Fruit fly (Drosophila melanogaster) whole organism, embryonic: ENCODE results near the gene CG34179.

Experiments used
- CG10431 ChIP-seq: fragments of 200-800 bp; sonication (Bioruptor generic); optimal IDR thresholded peaks from 3 replicates; lab custom pipeline; 2018; ENCODE audit warnings: missing biosample characterization, mild to moderate bottlenecking, missing genetic modification characterization
- CG11456 ChIP-seq: fragments of 200-800 bp; sonication (Bioruptor generic); IDR thresholded peaks from 3 replicates; pipeline ENCODE4 v1.3.6; 2022; ENCODE audit warnings: missing biosample characterization, missing genetic modification characterization
- CG12219 ChIP-seq: fragments of 200-800 bp; sonication (Bioruptor generic); optimal IDR thresholded peaks from 3 replicates; lab custom pipeline; 2018; ENCODE audit warnings: missing biosample characterization, mild to moderate bottlenecking, missing genetic modification characterization
- CG12299 ChIP-seq: fragments of 200-800 bp; sonication (Bioruptor generic); optimal IDR thresholded peaks from 2 replicates; lab custom pipeline; 2018; ENCODE audit warnings: missing biosample characterization, mild to moderate bottlenecking, missing genetic modification characterization
- CG14710 ChIP-seq: fragments of 200-800 bp; sonication (Bioruptor generic); optimal IDR thresholded peaks from 3 replicates; lab custom pipeline; 2019; ENCODE audit warnings: missing biosample characterization, mild to moderate bottlenecking, missing genetic modification characterization, moderate library complexity
- CG1529 ChIP-seq: fragments of 200-800 bp; sonication (Bioruptor generic); optimal IDR thresholded peaks from 3 replicates; lab custom pipeline; 2018; ENCODE audit warnings: missing biosample characterization, missing genetic modification characterization
- CG17385 ChIP-seq: fragments of 200-800 bp; sonication (Bioruptor generic); optimal IDR thresholded peaks from 3 replicates; lab custom pipeline; 2018; ENCODE audit warnings: missing biosample characterization, mild to moderate bottlenecking, missing genetic modification characterization
- CG17829 ChIP-seq: fragments of 200-800 bp; optimal IDR thresholded peaks from 2 replicates; lab custom pipeline; 2019; ENCODE audit warnings: missing biosample characterization, mild to moderate bottlenecking, missing genetic modification characterization, moderate library complexity
- CG1832 ChIP-seq: fragments of 200-800 bp; sonication (Bioruptor generic); optimal IDR thresholded peaks from 2 replicates; lab custom pipeline; 2017; ENCODE audit warnings: missing biosample characterization, mild to moderate bottlenecking, missing genetic modification characterization, inconsistent platforms
- CG2120 ChIP-seq: fragments of 200-800 bp; sonication (Bioruptor generic); optimal IDR thresholded peaks from 3 replicates; lab custom pipeline; 2016; ENCODE audit warnings: missing biosample characterization, missing genetic modification characterization
- CG31388 ChIP-seq: fragments of 200-800 bp; sonication (Bioruptor generic); optimal IDR thresholded peaks from 2 replicates; lab custom pipeline; 2016; ENCODE audit warnings: missing biosample characterization, missing genetic modification characterization
- CG3847 ChIP-seq: fragments of 200-800 bp; sonication (Bioruptor generic); IDR thresholded peaks from 2 replicates; pipeline ENCODE4 v1.3.6; 2022; ENCODE audit warnings: missing biosample characterization, missing genetic modification characterization
- CG4282 ChIP-seq: fragments of 200-800 bp; sonication (Bioruptor generic); optimal IDR thresholded peaks from 2 replicates; lab custom pipeline; 2016; ENCODE audit warnings: missing biosample characterization, missing genetic modification characterization
- CG5953 ChIP-seq: fragments of 200-800 bp; sonication (Bioruptor generic); IDR thresholded peaks from 2 replicates; pipeline ENCODE4 v1.3.6; 2022; ENCODE audit warnings: missing biosample characterization, missing genetic modification characterization
- CG6654 ChIP-seq: fragments of 200-800 bp; sonication (Bioruptor generic); optimal IDR thresholded peaks from 2 replicates; lab custom pipeline; 2017; ENCODE audit warnings: missing biosample characterization, mild to moderate bottlenecking, missing genetic modification characterization
- CG7372 ChIP-seq: fragments of 200-800 bp; sonication (Bioruptor generic); IDR thresholded peaks from 2 replicates; pipeline ENCODE4 v1.3.6; 2022; ENCODE audit warnings: missing biosample characterization, missing genetic modification characterization
- CG7928 ChIP-seq: fragments of 200-800 bp; sonication (Bioruptor generic); optimal IDR thresholded peaks from 2 replicates; lab custom pipeline; 2017; ENCODE audit warnings: missing biosample characterization, mild to moderate bottlenecking, missing genetic modification characterization
- CG8924 ChIP-seq: fragments of 200-800 bp; optimal IDR thresholded peaks from 3 replicates; lab custom pipeline; 2019; ENCODE audit warnings: missing biosample characterization, mild to moderate bottlenecking, missing genetic modification characterization, moderate library complexity
- CG8944 ChIP-seq: fragments of 200-800 bp; sonication (Bioruptor generic); optimal IDR thresholded peaks from 3 replicates; lab custom pipeline; 2016; ENCODE audit warnings: missing biosample characterization, missing genetic modification characterization
- CG9609 ChIP-seq: fragments of 200-800 bp; sonication (Bioruptor generic); optimal IDR thresholded peaks from 3 replicates; lab custom pipeline; 2016; ENCODE audit warnings: missing biosample characterization, missing genetic modification characterization
- CG9817 ChIP-seq: fragments of 200-800 bp; sonication (Bioruptor generic); optimal IDR thresholded peaks from 2 replicates; lab custom pipeline; 2018; ENCODE audit warnings: missing biosample characterization, mild to moderate bottlenecking, missing genetic modification characterization, moderate library complexity
- CoRest ChIP-seq: fragments of 200-800 bp; sonication (Bioruptor generic); optimal IDR thresholded peaks from 3 replicates; lab custom pipeline; 2018; ENCODE audit warnings: missing biosample characterization, mild to moderate bottlenecking, missing genetic modification characterization, moderate library complexity
- Dad ChIP-seq: fragments of 200-800 bp; sonication (Bioruptor generic); optimal IDR thresholded peaks from 3 replicates; lab custom pipeline; 2016; ENCODE audit warnings: missing biosample characterization, missing genetic modification characterization
- Fer1 ChIP-seq: fragments of 200-800 bp; sonication (Bioruptor generic); optimal IDR thresholded peaks from 2 replicates; lab custom pipeline; 2017; ENCODE audit warnings: missing biosample characterization, mild to moderate bottlenecking, missing genetic modification characterization
- Hmx ChIP-seq: fragments of 200-800 bp; sonication (Bioruptor generic); optimal IDR thresholded peaks from 2 replicates; lab custom pipeline; 2016; ENCODE audit warnings: missing biosample characterization, missing genetic modification characterization
- Hr51 ChIP-seq, 2 experiments: fragments of 200-800 bp; sonication (Bioruptor generic); optimal IDR thresholded peaks; 2 replicates in 1 of 2; 3 replicates in 1 of 2; lab custom pipeline; 2016 to 2018; ENCODE audit warnings: missing biosample characterization in 2 of 2, missing genetic modification characterization in 2 of 2, mild to moderate bottlenecking in 1 of 2, moderate library complexity in 1 of 2
- Lim3 ChIP-seq: fragments of 200-800 bp; sonication (Bioruptor generic); IDR thresholded peaks from 2 replicates; pipeline ENCODE4 v1.3.6; 2022; ENCODE audit warnings: missing biosample characterization, missing genetic modification characterization
- MESR4 ChIP-seq: fragments of 200-800 bp; sonication (Bioruptor generic); optimal IDR thresholded peaks from 2 replicates; lab custom pipeline; 2018; ENCODE audit warnings: missing biosample characterization, mild to moderate bottlenecking, missing genetic modification characterization, moderate library complexity
- Mrtf ChIP-seq: fragments of 200-800 bp; sonication (Bioruptor generic); IDR thresholded peaks from 3 replicates; pipeline ENCODE4 v1.3.6; 2022; ENCODE audit warnings: missing biosample characterization, missing genetic modification characterization
- Neu2 ChIP-seq: fragments of 200-800 bp; sonication (Bioruptor generic); optimal IDR thresholded peaks from 3 replicates; lab custom pipeline; 2016; ENCODE audit warnings: missing biosample characterization, missing genetic modification characterization, borderline replicate concordance
- Xrp1 ChIP-seq: fragments of 200-800 bp; sonication (Bioruptor generic); IDR thresholded peaks from 2 replicates; pipeline ENCODE4 v1.3.6; 2022; ENCODE audit warnings: missing biosample characterization, missing genetic modification characterization
- ac ChIP-seq: fragments of 200-800 bp; sonication (Bioruptor generic); optimal IDR thresholded peaks from 3 replicates; lab custom pipeline; 2017; ENCODE audit warnings: missing biosample characterization, mild to moderate bottlenecking, missing genetic modification characterization
- aop ChIP-seq: fragments of 200-800 bp; sonication (Bioruptor generic); IDR thresholded peaks from 2 replicates; pipeline ENCODE4 v1.3.6; 2022; ENCODE audit warnings: missing biosample characterization, missing genetic modification characterization
- ap ChIP-seq: fragments of 200-800 bp; sonication (Bioruptor generic); IDR thresholded peaks from 2 replicates; pipeline ENCODE4 v1.3.6; 2022; ENCODE audit warnings: missing biosample characterization, missing genetic modification characterization
- br ChIP-seq: fragments of >200 bp; optimal IDR thresholded peaks from 2 replicates; lab custom pipeline; 2017
- disco-r ChIP-seq: fragments of 200-800 bp; sonication (Bioruptor generic); optimal IDR thresholded peaks from 2 replicates; lab custom pipeline; 2016; ENCODE audit warnings: missing biosample characterization, missing genetic modification characterization
- emc ChIP-seq: fragments of 200-800 bp; sonication (Bioruptor generic); optimal IDR thresholded peaks from 2 replicates; lab custom pipeline; 2016; ENCODE audit warnings: missing biosample characterization, missing genetic modification characterization
- ems ChIP-seq: fragments of 200-800 bp; sonication (Bioruptor generic); optimal IDR thresholded peaks from 3 replicates; lab custom pipeline; 2016; ENCODE audit warnings: missing biosample characterization, missing genetic modification characterization
- gcm2 ChIP-seq: fragments of 200-800 bp; sonication (Bioruptor generic); optimal IDR thresholded peaks from 2 replicates; lab custom pipeline; 2016; ENCODE audit warnings: missing biosample characterization, missing genetic modification characterization
- lbe ChIP-seq: fragments of 200-800 bp; sonication (Bioruptor generic); optimal IDR thresholded peaks from 2 replicates; lab custom pipeline; 2016; ENCODE audit warnings: missing biosample characterization, mild to moderate bottlenecking, missing genetic modification characterization
- mam ChIP-seq: fragments of 200-800 bp; sonication (Bioruptor generic); optimal IDR thresholded peaks from 3 replicates; lab custom pipeline; 2016; ENCODE audit warnings: missing biosample characterization, missing genetic modification characterization
- nau ChIP-seq: fragments of 200-800 bp; sonication (Bioruptor generic); optimal IDR thresholded peaks from 3 replicates; lab custom pipeline; 2017; ENCODE audit warnings: missing biosample characterization, mild to moderate bottlenecking, missing genetic modification characterization, missing genetic modification reagents
- odd ChIP-seq: fragments of 200-800 bp; sonication (Bioruptor generic); optimal IDR thresholded peaks from 2 replicates; lab custom pipeline; 2017; ENCODE audit warnings: missing biosample characterization, mild to moderate bottlenecking, missing genetic modification characterization
- onecut ChIP-seq: fragments of 200-800 bp; sonication (Bioruptor generic); IDR thresholded peaks from 2 replicates; pipeline ENCODE4 v1.3.6; 2022; ENCODE audit warnings: missing biosample characterization, missing genetic modification characterization
- phol ChIP-seq: fragments of 200-800 bp; sonication (Bioruptor generic); optimal IDR thresholded peaks from 3 replicates; lab custom pipeline; 2018; ENCODE audit warnings: missing biosample characterization, mild to moderate bottlenecking, missing genetic modification characterization, moderate library complexity
- psq ChIP-seq: fragments of 200-800 bp; sonication (Bioruptor generic); optimal IDR thresholded peaks from 2 replicates; lab custom pipeline; 2017; ENCODE audit warnings: missing biosample characterization, missing genetic modification characterization
- pum ChIP-seq: fragments of 200-800 bp; sonication (Bioruptor generic); optimal IDR thresholded peaks from 2 replicates; lab custom pipeline; 2016; ENCODE audit warnings: missing biosample characterization, missing genetic modification characterization
- sisA ChIP-seq: fragments of 200-800 bp; sonication (Bioruptor generic); IDR thresholded peaks from 2 replicates; pipeline ENCODE4 v1.3.6; 2022; ENCODE audit warnings: missing biosample characterization, missing genetic modification characterization
- sug ChIP-seq: fragments of 200-800 bp; optimal IDR thresholded peaks from 2 replicates; lab custom pipeline; 2019; ENCODE audit warnings: missing biosample characterization, mild to moderate bottlenecking, missing genetic modification characterization, moderate library complexity
- tup ChIP-seq: fragments of 200-800 bp; sonication (Bioruptor generic); optimal IDR thresholded peaks from 2 replicates; lab custom pipeline; 2016; ENCODE audit warnings: missing biosample characterization, mild to moderate bottlenecking, missing genetic modification characterization, moderate library complexity

Gene CG34179

dm6 chr2L:6045972-6046718 lies 2.4 kb downstream of the CG34179 start, which contains the start of gene Pfas (continued):
- 0 out of 2 replicates have a peak, but pooled peaks have one; percentile 53 for TF ChIP-seq Xrp1 (GFP tag; lab: Robert Waterston, UW)
- peak; percentile 41 for TF ChIP-seq ems (GFP tag; lab: Kevin White, UChicago)
- peak; percentile 25 for TF ChIP-seq MESR4
- TF ChIP-seq Neu2: no peak
- TF ChIP-seq CG8944 (GFP tag; lab: Kevin White, UChicago): peak; percentile 37
- TF ChIP-seq CG7928: peak; percentile 10
- no peak for TF ChIP-seq psq (GFP tag; lab: Kevin White, UChicago)
- TF ChIP-seq CG8924 (tag; lab: Kevin White, UChicago): peak; percentile 36
- no peak for TF ChIP-seq Mrtf (GFP tag; lab: Robert Waterston, UW)
- TF ChIP-seq CG17385 (GFP tag; lab: Kevin White, UChicago): peak; percentile 26
- peak; percentile 35 for TF ChIP-seq lbe (GFP tag; lab: Kevin White, UChicago)
- TF ChIP-seq CG1832 (GFP tag; lab: Kevin White, UChicago): no peak
- TF ChIP-seq CG14710 (tag; lab: Kevin White, UChicago): peak; percentile 16
- TF ChIP-seq CG11456 (GFP tag; lab: Robert Waterston, UW): 0 out of 3 replicates have a peak, but pooled peaks have one; percentile 34
- no peak for TF ChIP-seq CG5953 (GFP tag; lab: Robert Waterston, UW)
- no peak for TF ChIP-seq pum
- TF ChIP-seq Hmx (GFP tag; lab: Kevin White, UChicago): no peak
- peak; percentile 63 for TF ChIP-seq CG3847
- TF ChIP-seq nau (GFP tag; lab: Kevin White, UChicago): no peak
- peak; percentile 59 for TF ChIP-seq CoRest
- peak; percentile 21 for TF ChIP-seq phol (tag; lab: Kevin White, UChicago)
- TF ChIP-seq gcm2 (GFP tag; lab: Kevin White, UChicago): no peak
- TF ChIP-seq onecut: peak; percentile 43; the same call in 1 of the 2 replicates
- no peak for TF ChIP-seq CG31388 (GFP tag; lab: Kevin White, UChicago)
- TF ChIP-seq ac (GFP tag; lab: Kevin White, UChicago): no peak
- TF ChIP-seq sisA: 0 out of 2 replicates have a peak, but pooled peaks have one; percentile 11
- TF ChIP-seq Fer1 (GFP tag; lab: Kevin White, UChicago): peak; percentile 72
- peak; percentile 18 for TF ChIP-seq tup (GFP tag; lab: Kevin White, UChicago)
- TF ChIP-seq Dad: peak; percentile 48
- TF ChIP-seq CG1529 (GFP tag; lab: Kevin White, UChicago): no peak
- TF ChIP-seq mam (GFP tag; lab: Kevin White, UChicago): peak; percentile 67
- peak in 1 of 2 experiments; percentile 11 for TF ChIP-seq Hr51 (GFP tag; optimal IDR thresholded peaks at IDR 0.05; lab: Kevin White, UChicago)
- TF ChIP-seq CG12219 (GFP tag; lab: Kevin White, UChicago): no peak
- no peak for TF ChIP-seq CG12299 (tag; lab: Kevin White, UChicago)
- TF ChIP-seq CG9817 (tag; lab: Kevin White, UChicago): peak; percentile 31
- TF ChIP-seq CG4282 (GFP tag; lab: Kevin White, UChicago): peak; percentile 27
- TF ChIP-seq odd (GFP tag; lab: Kevin White, UChicago): no peak
- TF ChIP-seq CG2120 (GFP tag; lab: Kevin White, UChicago): peak; percentile 88
- TF ChIP-seq CG9609 (GFP tag; lab: Kevin White, UChicago): peak; percentile 48
- TF ChIP-seq CG10431 (GFP tag; lab: Kevin White, UChicago): no peak
- TF ChIP-seq CG17829 (tag; lab: Kevin White, UChicago): peak; percentile 19
- TF ChIP-seq CG7372: 0 out of 2 replicates have a peak, but pooled peaks have one; percentile 26
- TF ChIP-seq Lim3 (GFP tag; lab: Robert Waterston, UW): no peak
- TF ChIP-seq br (lab: Kevin White, UChicago): no peak
- peak; percentile 2 for TF ChIP-seq emc (GFP tag; lab: Kevin White, UChicago)
- no peak for TF ChIP-seq aop (GFP tag; lab: Robert Waterston, UW)
- no peak for TF ChIP-seq ap (GFP tag; lab: Robert Waterston, UW)
- TF ChIP-seq sug (tag; lab: Kevin White, UChicago): peak; percentile 68
- no peak for TF ChIP-seq disco-r
- TF ChIP-seq CG6654 (GFP tag; lab: Kevin White, UChicago): peak; percentile 70
